Worm (Caenorhabditis elegans) whole organism, L4 larva: ENCODE data around the gene hira-1.

Experiments used
- snpc-4 ChIP-seq: fragments of 150-350 bp; optimal IDR thresholded peaks from 2 replicates; lab custom pipeline; 2014; ENCODE audit warnings: missing biosample characterization, missing genetic modification characterization
- tag-97 ChIP-seq: fragments of 200-800 bp; sonication (Bioruptor generic); IDR thresholded peaks from 2 replicates; pipeline ENCODE4 v1.3.6; 2022; ENCODE audit warnings: missing genetic modification characterization, missing compliant biosample characterization

DNA sequence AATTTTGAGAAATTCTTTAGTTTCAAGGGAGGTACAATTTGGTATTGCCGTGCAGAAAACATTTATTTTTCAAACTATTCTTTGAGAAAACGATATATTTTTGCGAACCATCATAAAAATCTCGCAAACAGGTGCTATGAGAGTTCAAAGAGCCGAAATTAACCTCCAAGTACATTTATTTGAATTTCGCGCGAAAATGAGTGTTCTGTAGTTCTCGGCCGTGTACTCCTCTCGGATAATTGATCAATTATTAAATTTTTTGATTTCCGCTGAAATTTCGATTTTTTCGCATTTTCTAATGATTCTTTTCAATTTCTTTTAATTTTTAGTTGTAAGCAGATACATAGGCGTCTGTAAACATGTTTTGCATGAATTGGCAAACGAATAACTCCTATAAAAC, 745 bp upstream of the hira-1 start:
- TF ChIP-seq snpc-4 (no peak), tag-97 (no peak)
